Worm (Caenorhabditis elegans): ENCODE measurements around the gene fbxc-20.

fbxc-20 gene

DNA sequence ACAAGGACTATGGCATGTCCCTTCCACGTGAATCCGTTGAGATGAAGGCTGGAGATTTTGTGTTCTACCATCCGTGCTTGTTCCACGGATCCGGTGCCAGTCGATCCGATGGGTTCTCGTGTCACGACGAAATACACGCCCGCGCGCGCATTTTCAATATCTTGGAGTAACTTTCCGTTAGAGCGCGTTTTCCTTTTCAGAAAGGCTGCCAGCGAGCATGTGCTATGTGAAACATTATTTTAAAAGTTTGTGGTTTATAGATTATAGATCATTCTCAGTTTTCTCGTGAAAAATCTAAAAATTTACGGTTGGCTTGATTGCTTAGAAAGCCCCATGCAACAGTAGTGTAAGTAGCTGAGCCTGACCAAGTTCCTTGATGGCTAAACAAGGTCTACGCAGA lies at the start of gene fbxc-20:
TSS of gene fbxc-20 (plus strand) at position 301 of the 400 bp plus-strand sequence.
- TF ChIP-seq pes-1 (GFP tag; IDR thresholded peaks at IDR 0.05) (no peak), tra-4 (tag; optimal IDR thresholded peaks at IDR 0.05) (no peak), sea-1 (GFP tag; conservative IDR thresholded peaks at IDR 0.05) (no peak), tbx-37 (GFP tag; conservative IDR thresholded peaks at IDR 0.05) (no peak), scrt-1 (GFP tag; IDR thresholded peaks at IDR 0.05) (no peak), hnd-1 (tag; optimal IDR thresholded peaks at IDR 0.05) (no peak), ceh-36 (tag; optimal IDR thresholded peaks at IDR 0.05) (no peak), B0310.2 (tag; optimal IDR thresholded peaks at IDR 0.05) (no peak)

DNA sequence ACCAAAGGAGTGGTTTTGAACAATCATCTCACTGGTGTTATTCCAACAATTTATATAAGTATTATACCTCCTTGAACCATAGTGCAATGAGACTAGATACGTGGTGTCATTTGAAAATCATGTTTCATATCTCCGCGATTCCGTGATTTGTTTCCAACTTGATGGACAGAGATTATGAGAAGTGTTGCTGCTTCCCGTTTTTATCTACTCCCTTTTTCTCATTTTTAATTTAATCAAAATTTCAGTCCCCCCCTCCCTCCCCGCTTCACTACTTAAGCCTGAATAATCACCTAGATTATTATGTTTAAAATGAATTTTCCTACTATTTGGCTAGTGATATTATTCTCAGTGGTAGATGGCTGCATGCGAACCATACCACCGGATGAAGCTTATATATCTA lies 46.8 kb upstream of the fbxc-20 start, which contains the start of gene F16G10.3:
TSS of gene F16G10.3 (plus strand) at position 301 of the 400 bp plus-strand sequence.
- TF ChIP-seq tbx-11 (GFP tag; IDR thresholded peaks at IDR 0.05) (no peak), B0310.2 (tag; optimal IDR thresholded peaks at IDR 0.05) (no peak), aly-1 (tag; optimal IDR thresholded peaks at IDR 0.05) (no peak), pes-1 (GFP tag; IDR thresholded peaks at IDR 0.05) (no peak), F13C5.2 (tag; optimal IDR thresholded peaks at IDR 0.05) (no peak), flt-1 (GFP tag; IDR thresholded peaks at IDR 0.05) (no peak), ceh-13 (GFP tag; optimal IDR thresholded peaks at IDR 0.05) (no peak), sea-1 (GFP tag; conservative IDR thresholded peaks at IDR 0.05) (no peak), ceh-36 (tag; optimal IDR thresholded peaks at IDR 0.05) (no peak)

- TF ChIP-seq hmg-4 (GFP tag; optimal IDR thresholded peaks at IDR 0.05) (no peak), flt-1 (GFP tag; IDR thresholded peaks at IDR 0.05) (no peak), ama-1 (optimal IDR thresholded peaks at IDR 0.05) (no peak), hnd-1 (tag; optimal IDR thresholded peaks at IDR 0.05) (no peak), pes-1 (GFP tag; IDR thresholded peaks at IDR 0.05) (no peak), ceh-36 (tag; optimal IDR thresholded peaks at IDR 0.05) (no peak), hmbx-1 (tag; optimal IDR thresholded peaks at IDR 0.05) (no peak), aly-1 (tag; optimal IDR thresholded peaks at IDR 0.05) (no peak), ceh-13 (GFP tag; optimal IDR thresholded peaks at IDR 0.05) (no peak), sea-1 (GFP tag; conservative IDR thresholded peaks at IDR 0.05) (no peak), tra-4 (tag; optimal IDR thresholded peaks at IDR 0.05) (no peak), ets-7 (tag; optimal IDR thresholded peaks at IDR 0.05) (no peak), tbx-37 (GFP tag; conservative IDR thresholded peaks at IDR 0.05) (no peak), scrt-1 (GFP tag; IDR thresholded peaks at IDR 0.05) (no peak), B0310.2 (tag; optimal IDR thresholded peaks at IDR 0.05) (no peak), tbx-11 (GFP tag; IDR thresholded peaks at IDR 0.05) (no peak), F13C5.2 (tag; optimal IDR thresholded peaks at IDR 0.05) (no peak)
Observed at ce11 chrII:2374973-2375372, 44.0 kb upstream of the fbxc-20 start, which contains the start of gene F16G10.2. Gene F16G10.2, plus strand, starts transcription at chrII:2375273.

DNA sequence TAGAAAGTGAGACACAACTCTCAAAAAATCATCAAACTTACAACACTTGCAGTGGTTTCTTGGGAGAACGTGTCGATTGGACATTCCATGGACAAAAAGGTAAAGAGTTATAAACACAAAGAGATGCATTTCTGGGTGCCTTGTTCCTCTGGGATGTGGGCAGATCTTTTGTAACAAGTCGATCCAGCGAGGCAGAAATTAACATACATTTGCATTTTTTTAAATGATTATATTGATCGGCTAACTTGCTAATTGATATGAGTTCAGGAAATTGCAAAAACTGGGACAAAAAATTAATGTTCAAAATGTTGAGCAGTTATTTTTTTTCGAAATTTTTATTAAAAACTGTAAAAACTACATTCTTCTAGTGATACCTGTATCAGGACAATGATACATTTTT lies 41.2 kb upstream of the fbxc-20 start, which contains the start of gene F16G10.6:
TSS of gene F16G10.6 (minus strand) at position 101 of the 400 bp plus-strand sequence.
- TF ChIP-seq hmg-4 (GFP tag; optimal IDR thresholded peaks at IDR 0.05) (no peak), hmbx-1 (tag; optimal IDR thresholded peaks at IDR 0.05) (no peak), tbx-37 (GFP tag; conservative IDR thresholded peaks at IDR 0.05) (no peak), ets-7 (tag; optimal IDR thresholded peaks at IDR 0.05) (no peak), ama-1 (optimal IDR thresholded peaks at IDR 0.05) (no peak), aly-1 (tag; optimal IDR thresholded peaks at IDR 0.05) (no peak), tbx-11 (GFP tag; IDR thresholded peaks at IDR 0.05) (no peak), tra-4 (tag; optimal IDR thresholded peaks at IDR 0.05) (no peak), hnd-1 (tag; optimal IDR thresholded peaks at IDR 0.05) (no peak), ceh-13 (GFP tag; optimal IDR thresholded peaks at IDR 0.05) (no peak), F13C5.2 (tag; optimal IDR thresholded peaks at IDR 0.05) (no peak), pes-1 (GFP tag; IDR thresholded peaks at IDR 0.05) (no peak), ceh-36 (tag; optimal IDR thresholded peaks at IDR 0.05) (no peak), scrt-1 (GFP tag; IDR thresholded peaks at IDR 0.05) (no peak)

ce11 chrII:2378465-2379009 lies 40.4 kb upstream of the fbxc-20 start:
- TF ChIP-seq sea-1 (GFP tag; conservative IDR thresholded peaks at IDR 0.05) = no peak
- TF ChIP-seq B0310.2 (tag; optimal IDR thresholded peaks at IDR 0.05) = peak; percentile 43

DNA sequence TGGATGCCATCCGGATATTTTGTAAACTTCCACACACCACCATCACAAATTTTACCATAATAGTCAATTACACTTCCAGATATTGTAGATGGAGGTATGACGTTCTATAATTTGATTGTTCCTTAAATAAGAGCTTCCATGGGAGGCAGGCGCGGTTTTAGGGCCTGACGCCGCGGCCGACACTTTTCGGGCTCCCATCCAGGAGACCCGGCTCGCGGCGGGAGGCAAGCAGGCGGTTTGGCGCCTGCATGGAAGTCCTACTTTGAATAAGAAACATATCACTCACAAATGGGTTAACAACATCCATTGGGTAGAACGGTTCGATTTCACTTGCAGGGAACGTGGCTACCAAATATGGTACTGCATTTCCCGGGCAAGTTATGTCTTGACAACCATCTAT lies 39.3 kb upstream of the fbxc-20 start:
- TF ChIP-seq F13C5.2 (tag; optimal IDR thresholded peaks at IDR 0.05) = no peak

DNA sequence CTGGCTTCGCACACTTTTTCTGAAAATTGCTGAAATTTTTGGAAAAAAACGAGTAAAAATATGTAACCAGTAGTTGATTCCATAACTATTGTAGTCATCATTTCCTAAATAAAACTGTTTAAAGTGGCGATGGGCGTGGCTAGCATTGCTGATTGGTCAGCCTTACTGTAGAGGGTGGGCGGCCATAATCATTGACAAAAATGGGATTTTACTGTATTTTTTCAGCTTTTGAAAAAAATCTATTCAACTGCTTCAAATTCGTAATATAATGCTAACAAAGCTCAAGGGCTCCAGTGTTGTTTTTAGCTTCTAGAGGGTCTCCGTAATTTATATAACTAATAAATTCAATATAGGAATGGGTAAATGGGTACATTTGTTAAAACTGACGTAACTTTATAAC lies 38.8 kb upstream of the fbxc-20 start, which contains the start of gene F16G10.7:
TSS of gene F16G10.7 (minus strand) at position 101 of the 400 bp plus-strand sequence.
- TF ChIP-seq sea-1 (GFP tag; conservative IDR thresholded peaks at IDR 0.05) (no peak), aly-1 (tag; optimal IDR thresholded peaks at IDR 0.05) (no peak), hmg-4 (GFP tag; optimal IDR thresholded peaks at IDR 0.05) (no peak), tbx-11 (GFP tag; IDR thresholded peaks at IDR 0.05) (no peak), flt-1 (GFP tag; IDR thresholded peaks at IDR 0.05) (no peak), ets-7 (tag; optimal IDR thresholded peaks at IDR 0.05) (no peak), scrt-1 (GFP tag; IDR thresholded peaks at IDR 0.05) (no peak), B0310.2 (tag; optimal IDR thresholded peaks at IDR 0.05) (no peak), tra-4 (tag; optimal IDR thresholded peaks at IDR 0.05) (no peak), ama-1 (optimal IDR thresholded peaks at IDR 0.05) (no peak), tbx-37 (GFP tag; conservative IDR thresholded peaks at IDR 0.05) (no peak), ceh-13 (GFP tag; optimal IDR thresholded peaks at IDR 0.05) (no peak), pes-1 (GFP tag; IDR thresholded peaks at IDR 0.05) (no peak), hmbx-1 (tag; optimal IDR thresholded peaks at IDR 0.05) (no peak), F13C5.2 (tag; optimal IDR thresholded peaks at IDR 0.05) (no peak), ceh-36 (tag; optimal IDR thresholded peaks at IDR 0.05) (no peak), hnd-1 (tag; optimal IDR thresholded peaks at IDR 0.05) (no peak)

DNA sequence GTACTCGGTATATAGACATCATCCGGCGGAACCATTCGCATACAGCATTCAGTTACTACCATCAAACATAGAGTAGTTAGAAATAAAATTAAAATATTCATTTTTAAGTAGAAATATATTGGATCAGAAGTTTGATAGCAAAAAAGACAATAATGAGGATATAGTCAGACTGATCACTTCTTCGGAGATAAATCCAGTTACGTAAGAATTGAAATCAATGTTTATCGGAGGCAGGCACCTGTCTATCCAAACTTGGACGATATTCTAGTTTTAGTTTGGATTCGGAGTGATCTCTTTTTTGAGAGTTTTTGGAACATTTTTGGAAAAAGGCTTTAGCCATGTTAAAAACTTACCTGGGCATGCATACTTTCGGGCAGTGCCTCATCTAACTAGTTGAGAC lies 35.6 kb upstream of the fbxc-20 start, which contains the start of gene F16G10.8:
TSS of gene F16G10.8 (minus strand) at position 101 of the 400 bp plus-strand sequence.
- TF ChIP-seq tbx-37 (GFP tag; conservative IDR thresholded peaks at IDR 0.05) (no peak), B0310.2 (tag; optimal IDR thresholded peaks at IDR 0.05) (no peak), hnd-1 (tag; optimal IDR thresholded peaks at IDR 0.05) (no peak)

Measured in whole organism, early embryonic.